Worm (Caenorhabditis elegans): ENCODE results near the gene F35E8.13.

F35E8.13 gene

ce11 chrV:15922979-15923378 is at the start of gene F35E8.13:
F35E8.13 (plus strand) TSS chrV:15923279.
- no peak for TF ChIP-seq unc-62 (GFP tag; optimal IDR thresholded peaks at IDR 0.05)

ce11 chrV:15873762-15874161 is 49.3 kb upstream of the F35E8.13 start:
- no peak for TF ChIP-seq unc-62 (GFP tag; optimal IDR thresholded peaks at IDR 0.05)

ce11 chrV:15876308-15876707 is 46.8 kb upstream of the F35E8.13 start, which contains the start of gene nhr-102:
nhr-102 (minus strand) TSS chrV:15876408.
- no peak for TF ChIP-seq unc-62 (GFP tag; optimal IDR thresholded peaks at IDR 0.05)

- TF ChIP-seq unc-62 (GFP tag; optimal IDR thresholded peaks at IDR 0.05), result no peak
Observed at ce11 chrV:15879508-15879907, 43.6 kb upstream of the F35E8.13 start, which contains the start of gene nhr-84. nhr-84 (minus strand) TSS chrV:15879608.

- no peak for TF ChIP-seq unc-62 (GFP tag; optimal IDR thresholded peaks at IDR 0.05)
Observed at ce11 chrV:15880033-15880432, 43.0 kb upstream of the F35E8.13 start.

ce11 chrV:15880705-15881104 is 42.4 kb upstream of the F35E8.13 start:
- TF ChIP-seq unc-62 (GFP tag; optimal IDR thresholded peaks at IDR 0.05), result no peak

- TF ChIP-seq unc-62 (GFP tag; optimal IDR thresholded peaks at IDR 0.05), result no peak
Observed at ce11 chrV:15884698-15885097, 38.4 kb upstream of the F35E8.13 start, which contains the start of gene oac-42. oac-42 (minus strand) TSS chrV:15884798.

ce11 chrV:15885967-15886366 is 37.1 kb upstream of the F35E8.13 start, which contains the start of gene T06C12.9:
T06C12.9 (minus strand) TSS chrV:15886067.
- no peak for TF ChIP-seq unc-62 (GFP tag; optimal IDR thresholded peaks at IDR 0.05)

ce11 chrV:15887708-15888295 is 35.3 kb upstream of the F35E8.13 start:
- TF ChIP-seq unc-62 (GFP tag; optimal IDR thresholded peaks at IDR 0.05), result no peak

- no peak for TF ChIP-seq unc-62 (GFP tag; optimal IDR thresholded peaks at IDR 0.05)
Observed at ce11 chrV:15888751-15889150, 34.3 kb upstream of the F35E8.13 start, which contains the start of gene cgt-1. cgt-1 (minus strand) TSS chrV:15888851.

- no peak for TF ChIP-seq unc-62 (GFP tag; optimal IDR thresholded peaks at IDR 0.05)
Observed at ce11 chrV:15890115-15890514, 33.0 kb upstream of the F35E8.13 start.

ce11 chrV:15891279-15891678 is 31.8 kb upstream of the F35E8.13 start:
- no peak for TF ChIP-seq unc-62 (GFP tag; optimal IDR thresholded peaks at IDR 0.05)

- TF ChIP-seq unc-62 (GFP tag; optimal IDR thresholded peaks at IDR 0.05), result no peak
Observed at ce11 chrV:15891761-15892160, 31.3 kb upstream of the F35E8.13 start, which contains the start of gene T06C12.12. T06C12.12 (plus strand) TSS chrV:15892061.

- TF ChIP-seq unc-62 (GFP tag; optimal IDR thresholded peaks at IDR 0.05), result no peak
Observed at ce11 chrV:15892696-15893095, 30.4 kb upstream of the F35E8.13 start, which contains the start of gene T06C12.11. T06C12.11 (plus strand) TSS chrV:15892996.

- TF ChIP-seq unc-62 (GFP tag; optimal IDR thresholded peaks at IDR 0.05), result no peak
Observed at ce11 chrV:15896671-15897070, 26.4 kb upstream of the F35E8.13 start, which contains the start of gene nhr-213. nhr-213 (minus strand) TSS chrV:15896771.

ce11 chrV:15897696-15898095 is 25.4 kb upstream of the F35E8.13 start, which contains the start of gene str-60:
str-60 (plus strand) TSS chrV:15897996.
- no peak for TF ChIP-seq unc-62 (GFP tag; optimal IDR thresholded peaks at IDR 0.05)

ce11 chrV:15899696-15900095 is 23.4 kb upstream of the F35E8.13 start, which contains the start of gene T06C12.14:
T06C12.14 (plus strand) TSS chrV:15899996.
- TF ChIP-seq unc-62 (GFP tag; optimal IDR thresholded peaks at IDR 0.05), result no peak

Data from whole organism, dauer.